Worm (Caenorhabditis elegans): ENCODE measurements around the gene coq-5.

coq-5 gene

DNA sequence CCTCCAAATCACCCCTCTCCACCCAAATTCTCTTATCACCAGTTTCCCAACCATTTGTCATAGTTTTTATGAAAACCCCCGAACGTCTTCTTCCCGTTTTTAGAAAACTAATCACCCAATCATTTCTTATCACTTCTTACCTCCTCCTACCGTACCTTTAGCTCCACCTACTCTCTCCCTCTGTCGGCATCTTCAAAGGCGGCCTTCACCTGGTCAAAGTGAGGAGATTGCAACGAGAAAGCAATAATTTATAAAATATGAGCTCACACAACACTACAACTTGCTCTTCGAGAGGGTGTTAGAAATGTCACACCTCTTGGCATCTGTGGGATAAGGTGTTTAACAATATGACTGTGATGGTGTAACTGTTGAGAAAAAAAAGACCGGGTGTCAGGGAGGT, 49.2 kb downstream of the coq-5 start:
- TF ChIP-seq lin-11 (tag; optimal IDR thresholded peaks at IDR 0.05) (no peak), gmeb-1 (tag; optimal IDR thresholded peaks at IDR 0.05) (no peak), ztf-11 (tag; optimal IDR thresholded peaks at IDR 0.05) (no peak)
